Fruit fly (Drosophila melanogaster) whole organism, wandering third instar larva: Measurements from ENCODE around the gene witty.
A peak's percentile ranks its signal among the peaks of the same experiment; 100 is the strongest.

ENCODE experiments used
- CG9705 ChIP-seq: fragments of 200-800 bp; sonication (Bioruptor generic); optimal IDR thresholded peaks from 2 replicates; lab custom pipeline; 2018; ENCODE audit warnings: missing biosample characterization, mild to moderate bottlenecking, missing genetic modification characterization
- CrebA ChIP-seq: fragments of 200-800 bp; sonication (Bioruptor generic); optimal IDR thresholded peaks from 2 replicates; lab custom pipeline; 2016; ENCODE audit warnings: missing biosample characterization, mild to moderate bottlenecking, missing genetic modification characterization, borderline replicate concordance
- Dif ChIP-seq: fragments of 200-275, 200-300 bp; sonication (Bioruptor generic); optimal IDR thresholded peaks from 2 replicates; lab custom pipeline; 2018; ENCODE audit warnings: missing biosample characterization, missing genetic modification characterization; ENCODE audit not compliant: partially characterized antibody
- GATAd ChIP-seq: sonication (Bioruptor generic); optimal IDR thresholded peaks from 2 replicates; lab custom pipeline; 2016; ENCODE audit warnings: missing biosample characterization, missing genetic modification characterization
- HLH106 ChIP-seq: fragments of 200-800 bp; optimal IDR thresholded peaks from 3 replicates; lab custom pipeline; 2019; ENCODE audit warnings: missing biosample characterization, mild to moderate bottlenecking, missing genetic modification characterization, moderate library complexity
- Hnf4 ChIP-seq: fragments of 200-800 bp; sonication (Bioruptor generic); optimal IDR thresholded peaks from 2 replicates; lab custom pipeline; 2016; ENCODE audit warnings: missing biosample characterization, mild to moderate bottlenecking, missing genetic modification characterization
- Hr78 ChIP-seq: fragments of >200 bp; optimal IDR thresholded peaks from 2 replicates; lab custom pipeline; 2017; ENCODE audit warnings: missing biosample characterization, missing genetic modification characterization
- Hr83 ChIP-seq: fragments of 200-300 bp; sonication (Bioruptor generic); optimal IDR thresholded peaks from 2 replicates; lab custom pipeline; 2016; ENCODE audit warnings: missing biosample characterization, mild to moderate bottlenecking, missing genetic modification characterization, moderate library complexity; ENCODE audit not compliant: poor library complexity, severe bottlenecking
- Mio ChIP-seq: sonication (Bioruptor generic); optimal IDR thresholded peaks from 2 replicates; lab custom pipeline; 2016; ENCODE audit warnings: missing biosample characterization, missing genetic modification characterization
- OdsH ChIP-seq: fragments of 200-800 bp; sonication (Bioruptor generic); optimal IDR thresholded peaks from 2 replicates; lab custom pipeline; 2016; ENCODE audit warnings: missing biosample characterization, mild to moderate bottlenecking, missing genetic modification characterization
- Rel ChIP-seq, 2 experiments: fragments of 200-800 bp; sonication (Bioruptor generic) in 1 of 2; optimal IDR thresholded peaks; 2 replicates in 1 of 2; 3 replicates in 1 of 2; lab custom pipeline; 2016 to 2019; ENCODE audit warnings: mild to moderate bottlenecking in 2 of 2, missing biosample characterization in 2 of 2, missing genetic modification characterization in 2 of 2, moderate library complexity in 1 of 2
- Sp1 ChIP-seq: fragments of 200-800 bp; sonication (Bioruptor generic); optimal IDR thresholded peaks from 3 replicates; lab custom pipeline; 2019; ENCODE audit warnings: missing biosample characterization, mild to moderate bottlenecking, missing genetic modification characterization, moderate library complexity
- Vsx2 ChIP-seq: fragments of 200-300, 225-300 bp; sonication (Bioruptor generic); optimal IDR thresholded peaks from 2 replicates; lab custom pipeline; 2018; ENCODE audit warnings: missing biosample characterization, missing genetic modification characterization; ENCODE audit not compliant: partially characterized antibody
- br ChIP-seq: fragments of 200-800 bp; sonication (Bioruptor generic); optimal IDR thresholded peaks from 2 replicates; lab custom pipeline; 2016; ENCODE audit warnings: missing biosample characterization, missing genetic modification characterization
- brk ChIP-seq: fragments of 200-800 bp; sonication (Bioruptor generic); optimal IDR thresholded peaks from 2 replicates; lab custom pipeline; 2016; ENCODE audit warnings: missing biosample characterization, mild to moderate bottlenecking, missing genetic modification characterization
- dl ChIP-seq, 2 experiments: fragments of 175-275, 200-275 bp in 1 of 2; fragments of 200-275 bp in 1 of 2; sonication (Bioruptor generic); optimal IDR thresholded peaks; lab custom pipeline; 2018; ENCODE audit warnings: mild to moderate bottlenecking in 2 of 2, missing biosample characterization in 2 of 2, missing genetic modification characterization in 2 of 2, moderate library complexity in 2 of 2; ENCODE audit not compliant: partially characterized antibody in 2 of 2, insufficient read depth in 1 of 2
- dsf ChIP-seq: sonication (Bioruptor generic); optimal IDR thresholded peaks from 2 replicates; lab custom pipeline; 2016; ENCODE audit warnings: missing biosample characterization, missing genetic modification characterization, borderline replicate concordance
- ey ChIP-seq: fragments of 200-800 bp; sonication (Bioruptor generic); optimal IDR thresholded peaks from 2 replicates; lab custom pipeline; 2016; ENCODE audit warnings: missing biosample characterization, missing genetic modification characterization
- foxo ChIP-seq, 2 experiments: fragments of 200-800 bp; sonication (Bioruptor generic); optimal IDR thresholded peaks; 2 replicates in 1 of 2; 3 replicates in 1 of 2; lab custom pipeline; 2016 to 2017; ENCODE audit warnings: missing biosample characterization in 2 of 2, missing genetic modification characterization in 2 of 2
- fru ChIP-seq: fragments of 200-800 bp; sonication (Bioruptor generic); optimal IDR thresholded peaks from 3 replicates; lab custom pipeline; 2016; ENCODE audit warnings: missing biosample characterization, mild to moderate bottlenecking, missing genetic modification characterization
- h ChIP-seq: fragments of 200-800 bp; sonication (Bioruptor generic); optimal IDR thresholded peaks from 3 replicates; lab custom pipeline; 2016; ENCODE audit warnings: missing biosample characterization, mild to moderate bottlenecking, missing genetic modification characterization
- jim ChIP-seq: fragments of 175-275, 200-325 bp; sonication (Bioruptor generic); optimal IDR thresholded peaks from 2 replicates; lab custom pipeline; 2016; ENCODE audit warnings: missing biosample characterization, mild to moderate bottlenecking, missing genetic modification characterization
- pan ChIP-seq: fragments of >200 bp; optimal IDR thresholded peaks from 2 replicates; lab custom pipeline; 2017
- rgr ChIP-seq: fragments of 200-800 bp; sonication (Bioruptor generic); optimal IDR thresholded peaks from 3 replicates; lab custom pipeline; 2016; ENCODE audit warnings: missing biosample characterization, mild to moderate bottlenecking, missing genetic modification characterization
- sage ChIP-seq: fragments of 200-800 bp; sonication (Bioruptor generic); optimal IDR thresholded peaks from 2 replicates; lab custom pipeline; 2016; ENCODE audit warnings: missing biosample characterization, mild to moderate bottlenecking, missing genetic modification characterization
- sv ChIP-seq: fragments of 200-800 bp; sonication (Bioruptor generic); optimal IDR thresholded peaks from 3 replicates; lab custom pipeline; 2016; ENCODE audit warnings: missing biosample characterization, missing genetic modification characterization
- tai ChIP-seq: sonication (Bioruptor generic); optimal IDR thresholded peaks from 2 replicates; lab custom pipeline; 2016; ENCODE audit warnings: missing biosample characterization, missing genetic modification characterization
- woc ChIP-seq: sonication (Bioruptor generic); optimal IDR thresholded peaks from 2 replicates; lab custom pipeline; 2016; ENCODE audit warnings: missing biosample characterization, mild to moderate bottlenecking, missing genetic modification characterization

witty gene

dm6 chr2L:8339751-8340349 lies 1.8 kb downstream of the witty start:
- TF ChIP-seq Rel (GFP tag; optimal IDR thresholded peaks at IDR 0.05; lab: Kevin White, UChicago), result no peak
- peak; percentile 96 for TF ChIP-seq Rel (tag; optimal IDR thresholded peaks at IDR 0.05; lab: Kevin White, UChicago)
- no peak for TF ChIP-seq GATAd

DNA sequence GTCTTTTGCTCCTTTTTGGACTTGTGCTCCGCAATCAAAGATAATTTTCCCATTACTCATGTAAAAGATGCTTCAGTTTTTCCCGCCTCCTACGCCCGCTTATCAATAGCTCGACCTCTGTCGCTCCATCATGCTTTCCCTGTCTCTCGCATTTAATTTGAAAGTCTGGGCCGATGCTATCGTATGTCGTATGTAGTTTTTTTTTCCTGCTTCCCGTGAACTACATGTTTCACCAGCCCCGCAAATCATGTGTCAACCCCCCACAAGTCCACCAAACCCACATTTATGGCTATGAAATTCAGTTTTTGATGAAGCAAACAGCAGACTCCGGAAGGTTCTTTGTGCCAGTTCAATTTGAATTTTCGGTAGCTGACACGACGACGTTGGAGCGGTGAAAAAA lies 4.3 kb downstream of the witty start, which contains the start of gene CG14273:
Gene CG14273, plus strand, starts transcription at position 301 of the 400 bp plus-strand sequence.
- TF ChIP-seq woc (GFP tag; lab: Kevin White, UChicago) (no peak), foxo (GFP tag; optimal IDR thresholded peaks at IDR 0.05; lab: Kevin White, UChicago) (no peak)

dm6 chr2L:8344536-8344935 lies 6.4 kb downstream of the witty start:
- no peak for TF ChIP-seq Dif (GFP tag; lab: Kevin White, UChicago)
- TF ChIP-seq sv, result no peak
- TF ChIP-seq h (GFP tag; lab: Kevin White, UChicago), result peak; percentile 63
- TF ChIP-seq fru (GFP tag; lab: Kevin White, UChicago), result no peak
- TF ChIP-seq dsf, result no peak
- TF ChIP-seq foxo (GFP tag; optimal IDR thresholded peaks at IDR 0.05; lab: Kevin White, UChicago), result no peak
- TF ChIP-seq brk (GFP tag; lab: Kevin White, UChicago), result no peak
- no peak for TF ChIP-seq ey (GFP tag; lab: Kevin White, UChicago)
- no peak for TF ChIP-seq Rel (GFP tag; optimal IDR thresholded peaks at IDR 0.05; lab: Kevin White, UChicago)
- TF ChIP-seq Rel (tag; optimal IDR thresholded peaks at IDR 0.05; lab: Kevin White, UChicago), result peak; percentile 20
- no peak for TF ChIP-seq Mio (GFP tag; lab: Kevin White, UChicago)
- TF ChIP-seq woc (GFP tag; lab: Kevin White, UChicago), result no peak

- TF ChIP-seq Dif (GFP tag; lab: Kevin White, UChicago), result peak; percentile 26
- no peak for TF ChIP-seq sage (GFP tag; lab: Kevin White, UChicago)
- TF ChIP-seq, all 38 proteins: peak for 1
Measured at dm6 chr2L:8346260-8346659, 8.2 kb downstream of the witty start, which contains the start of gene CG7778. Gene CG7778 (plus strand): TSS chr2L:8346620.

DNA sequence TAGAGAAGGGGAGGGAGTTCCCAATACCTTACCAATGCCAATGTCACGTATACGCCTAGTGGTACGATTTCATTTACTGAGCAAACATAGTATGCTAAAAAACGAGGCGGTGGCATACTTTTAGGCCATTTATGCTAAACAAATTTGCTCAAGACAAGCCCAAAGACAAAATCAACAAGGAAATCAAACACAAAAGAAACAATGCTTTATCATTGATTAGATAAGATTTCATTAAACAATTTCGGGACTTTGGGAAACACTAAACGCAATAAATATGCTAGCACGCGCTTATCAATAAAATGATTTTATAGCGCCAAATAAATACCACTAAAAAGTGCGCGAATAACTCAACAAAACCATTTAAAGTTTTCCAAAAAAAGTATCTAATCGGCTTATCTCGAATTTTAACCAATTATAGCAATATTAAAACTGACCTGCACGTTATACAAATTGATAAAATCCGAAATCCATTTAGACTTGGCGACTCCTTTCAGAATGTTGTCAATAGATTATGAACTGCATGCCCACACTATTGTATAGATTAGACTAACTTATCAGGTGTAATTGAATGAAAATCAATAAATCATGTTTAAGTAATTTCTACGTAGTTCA lies 12.6 kb downstream of the witty start:
- no peak for TF ChIP-seq Vsx2 (GFP tag; lab: Kevin White, UChicago)
- TF ChIP-seq Sp1 (GFP tag; lab: Kevin White, UChicago), result no peak
- TF ChIP-seq HLH106 (tag; lab: Kevin White, UChicago), result no peak
- TF ChIP-seq GATAd, result no peak
- TF ChIP-seq pan (lab: Kevin White, UChicago), result no peak
- no peak for TF ChIP-seq dl (GFP tag; optimal IDR thresholded peaks at IDR 0.05; lab: Kevin White, UChicago; ENCODE audit: insufficient read depth in 1 of 2, partially characterized antibody in 2 of 2)
- peak; percentile 37 for TF ChIP-seq OdsH (GFP tag; lab: Kevin White, UChicago)
- TF ChIP-seq rgr (GFP tag; lab: Kevin White, UChicago), result peak; percentile 59
- TF ChIP-seq brk (GFP tag; lab: Kevin White, UChicago), result no peak
- peak in 1 of 2 experiments; percentile 9 for TF ChIP-seq foxo (GFP tag; optimal IDR thresholded peaks at IDR 0.05; lab: Kevin White, UChicago)
- peak; percentile 18 for TF ChIP-seq h (GFP tag; lab: Kevin White, UChicago)
- no peak for TF ChIP-seq Hnf4 (GFP tag; lab: Kevin White, UChicago)
- TF ChIP-seq Mio (GFP tag; lab: Kevin White, UChicago), result no peak
- no peak for TF ChIP-seq Rel (GFP tag; optimal IDR thresholded peaks at IDR 0.05; lab: Kevin White, UChicago)
- TF ChIP-seq Rel (tag; optimal IDR thresholded peaks at IDR 0.05; lab: Kevin White, UChicago), result peak; percentile 64
- TF ChIP-seq Hr83 (GFP tag; lab: Kevin White, UChicago), result peak; percentile 62
- TF ChIP-seq CrebA (GFP tag; lab: Kevin White, UChicago), result peak; percentile 11
- TF ChIP-seq br (GFP tag; lab: Kevin White, UChicago), result no peak
- no peak for TF ChIP-seq dsf
- TF ChIP-seq CG9705 (GFP tag; lab: Kevin White, UChicago), result no peak
- peak; percentile 15 for TF ChIP-seq tai
- no peak for TF ChIP-seq jim (GFP tag; lab: Kevin White, UChicago)
- TF ChIP-seq Hr78 (GFP tag; lab: Kevin White, UChicago), result no peak
- TF ChIP-seq woc (GFP tag; lab: Kevin White, UChicago), result no peak
